Fruit fly (Drosophila melanogaster) whole organism, embryonic: ENCODE results near the gene CG4577.
A peak's percentile ranks its signal among the peaks of the same experiment; 100 is the strongest.

Experiments used
- Aef1 ChIP-seq: fragments of 200-800 bp; sonication (Bioruptor generic); IDR thresholded peaks from 3 replicates; pipeline ENCODE4 v1.3.6; 2022; ENCODE audit warnings: missing biosample characterization, missing genetic modification characterization
- CG10267 ChIP-seq: fragments of 200-800 bp; sonication (Bioruptor generic); optimal IDR thresholded peaks from 2 replicates; lab custom pipeline; 2018; ENCODE audit warnings: missing biosample characterization, mild to moderate bottlenecking, missing genetic modification characterization, moderate library complexity
- CG10366 ChIP-seq: fragments of 200-800 bp; sonication (Bioruptor generic); IDR thresholded peaks from 2 replicates; pipeline ENCODE4 v1.3.6; 2022; ENCODE audit warnings: missing biosample characterization, missing genetic modification characterization
- CG11247 ChIP-seq: fragments of 200-800 bp; sonication (Bioruptor generic); IDR thresholded peaks from 2 replicates; pipeline ENCODE4 v1.3.6; 2022; ENCODE audit warnings: missing biosample characterization, missing genetic modification characterization
- CG13624 ChIP-seq: fragments of 200-800 bp; sonication (Bioruptor generic); optimal IDR thresholded peaks from 2 replicates; lab custom pipeline; 2016; ENCODE audit warnings: missing biosample characterization, missing genetic modification characterization
- CG13894 ChIP-seq: fragments of 200-800 bp; sonication (Bioruptor generic); optimal IDR thresholded peaks from 3 replicates; lab custom pipeline; 2018; ENCODE audit warnings: missing biosample characterization, mild to moderate bottlenecking, missing genetic modification characterization, moderate library complexity
- CG14710 ChIP-seq: fragments of 200-800 bp; sonication (Bioruptor generic); optimal IDR thresholded peaks from 3 replicates; lab custom pipeline; 2019; ENCODE audit warnings: missing biosample characterization, mild to moderate bottlenecking, missing genetic modification characterization, moderate library complexity
- CG15601 ChIP-seq: fragments of 200-800 bp; sonication (Bioruptor generic); optimal IDR thresholded peaks from 3 replicates; lab custom pipeline; 2019; ENCODE audit warnings: missing biosample characterization, mild to moderate bottlenecking, missing genetic modification characterization, moderate library complexity
- CG16863 ChIP-seq: fragments of 200-800 bp; sonication (Bioruptor generic); optimal IDR thresholded peaks from 3 replicates; lab custom pipeline; 2016; ENCODE audit warnings: missing biosample characterization, missing genetic modification characterization
- CG17328 ChIP-seq: fragments of 200-800 bp; sonication (Bioruptor generic); IDR thresholded peaks from 2 replicates; pipeline ENCODE4 v1.3.6; 2022; ENCODE audit warnings: missing biosample characterization, missing genetic modification characterization
- CG34422 ChIP-seq: fragments of 200-800 bp; sonication (Bioruptor generic); IDR thresholded peaks from 3 replicates; pipeline ENCODE4 v1.3.6; 2022; ENCODE audit warnings: missing biosample characterization, missing genetic modification characterization
- CG3847 ChIP-seq: fragments of 200-800 bp; sonication (Bioruptor generic); IDR thresholded peaks from 2 replicates; pipeline ENCODE4 v1.3.6; 2022; ENCODE audit warnings: missing biosample characterization, missing genetic modification characterization
- CG4820 ChIP-seq: fragments of 200-800 bp; sonication (Bioruptor generic); optimal IDR thresholded peaks from 3 replicates; lab custom pipeline; 2016; ENCODE audit warnings: missing biosample characterization, missing genetic modification characterization
- CG5245 ChIP-seq: fragments of 200-800 bp; sonication (Bioruptor generic); optimal IDR thresholded peaks from 3 replicates; lab custom pipeline; 2016; ENCODE audit warnings: missing biosample characterization, missing genetic modification characterization
- CG6654 ChIP-seq: fragments of 200-800 bp; sonication (Bioruptor generic); optimal IDR thresholded peaks from 2 replicates; lab custom pipeline; 2017; ENCODE audit warnings: missing biosample characterization, mild to moderate bottlenecking, missing genetic modification characterization
- CG7839 ChIP-seq: fragments of 200-800 bp; sonication (Bioruptor generic); optimal IDR thresholded peaks from 3 replicates; lab custom pipeline; 2018; ENCODE audit warnings: missing biosample characterization, mild to moderate bottlenecking, missing genetic modification characterization, moderate library complexity
- CG9215 ChIP-seq: fragments of 200-800 bp; sonication (Bioruptor generic); IDR thresholded peaks from 2 replicates; pipeline ENCODE4 v1.3.6; 2022; ENCODE audit warnings: missing biosample characterization, missing genetic modification characterization
- CG9932 ChIP-seq: fragments of 200-800 bp; sonication (Bioruptor generic); IDR thresholded peaks from 2 replicates; pipeline ENCODE4 v1.3.6; 2022; ENCODE audit warnings: missing biosample characterization, missing genetic modification characterization
- CHES-1-like ChIP-seq: fragments of 200-800 bp; sonication (Bioruptor generic); optimal IDR thresholded peaks from 2 replicates; lab custom pipeline; 2016; ENCODE audit warnings: missing biosample characterization, missing genetic modification characterization
- CkIIα-i1 ChIP-seq: fragments of 200-800 bp; sonication (Bioruptor generic); IDR thresholded peaks from 2 replicates; pipeline ENCODE4 v1.3.6; 2022; ENCODE audit warnings: missing biosample characterization, missing genetic modification characterization
- Doc2 ChIP-seq: fragments of 200-800 bp; sonication (Bioruptor generic); IDR thresholded peaks from 2 replicates; pipeline ENCODE4 v1.3.6; 2022; ENCODE audit warnings: missing biosample characterization, missing genetic modification characterization
- E2f2 ChIP-seq: fragments of 200-800 bp; sonication (Bioruptor generic); IDR thresholded peaks from 2 replicates; pipeline ENCODE4 v1.3.6; 2022; ENCODE audit warnings: missing biosample characterization, missing genetic modification characterization
- ERR ChIP-seq: fragments of 200-800 bp; sonication (Bioruptor generic); optimal IDR thresholded peaks from 2 replicates; lab custom pipeline; 2016; ENCODE audit warnings: missing biosample characterization, missing genetic modification characterization
- Ets97D ChIP-seq: fragments of 200-800 bp; sonication (Bioruptor generic); optimal IDR thresholded peaks from 3 replicates; lab custom pipeline; 2016; ENCODE audit warnings: missing biosample characterization, missing genetic modification characterization
- HLH4C ChIP-seq: fragments of 200-800 bp; sonication (Bioruptor generic); IDR thresholded peaks from 3 replicates; pipeline ENCODE4 v1.3.6; 2022; ENCODE audit warnings: missing biosample characterization, missing genetic modification characterization; ENCODE audit not compliant: partially characterized antibody
- Hr51 ChIP-seq, 2 experiments: fragments of 200-800 bp; sonication (Bioruptor generic); optimal IDR thresholded peaks; 2 replicates in 1 of 2; 3 replicates in 1 of 2; lab custom pipeline; 2016 to 2018; ENCODE audit warnings: missing biosample characterization in 2 of 2, missing genetic modification characterization in 2 of 2, mild to moderate bottlenecking in 1 of 2, moderate library complexity in 1 of 2
- MBD-R2 ChIP-seq: fragments of 200-800 bp; sonication (Bioruptor generic); IDR thresholded peaks from 2 replicates; pipeline ENCODE4 v1.3.6; 2022; ENCODE audit warnings: missing biosample characterization, missing genetic modification characterization
- Opbp ChIP-seq: fragments of 200-800 bp; sonication (Bioruptor generic); IDR thresholded peaks from 3 replicates; pipeline ENCODE4 v1.3.6; 2022; ENCODE audit warnings: missing biosample characterization, missing genetic modification characterization; ENCODE audit not compliant: partially characterized antibody
- Pdp1 ChIP-seq, 2 experiments: fragments of 200-800 bp; sonication (Bioruptor generic); optimal IDR thresholded peaks; 3 replicates each; lab custom pipeline; 2016; ENCODE audit warnings: missing biosample characterization in 2 of 2, missing genetic modification characterization in 2 of 2, mild to moderate bottlenecking in 1 of 2, moderate library complexity in 1 of 2
- Rfx ChIP-seq: fragments of 200-800 bp; sonication (Bioruptor generic); IDR thresholded peaks from 2 replicates; pipeline ENCODE4 v1.3.6; 2022; ENCODE audit warnings: missing biosample characterization, missing genetic modification characterization
- Scr ChIP-seq: fragments of 200-800 bp; sonication (Bioruptor generic); IDR thresholded peaks from 2 replicates; pipeline ENCODE4 v1.3.6; 2022; ENCODE audit warnings: missing biosample characterization, missing genetic modification characterization; ENCODE audit not compliant: partially characterized antibody
- Sry-β ChIP-seq: fragments of 200-800 bp; sonication (Bioruptor generic); optimal IDR thresholded peaks from 2 replicates; lab custom pipeline; 2018; ENCODE audit warnings: missing biosample characterization, mild to moderate bottlenecking, missing genetic modification characterization, moderate library complexity
- Sry-δ ChIP-seq: fragments of 200-800 bp; sonication (Bioruptor generic); optimal IDR thresholded peaks from 2 replicates; lab custom pipeline; 2016; ENCODE audit warnings: missing biosample characterization, missing genetic modification characterization
- amos ChIP-seq: fragments of 200-800 bp; sonication (Bioruptor generic); IDR thresholded peaks from 2 replicates; pipeline ENCODE4 v1.3.6; 2022; ENCODE audit warnings: missing biosample characterization, missing genetic modification characterization; ENCODE audit not compliant: partially characterized antibody
- az2 ChIP-seq: fragments of 200-800 bp; sonication (Bioruptor generic); optimal IDR thresholded peaks from 3 replicates; lab custom pipeline; 2016; ENCODE audit warnings: missing biosample characterization, missing genetic modification characterization
- bowl ChIP-seq: fragments of 200-800 bp; sonication (Bioruptor generic); IDR thresholded peaks from 2 replicates; pipeline ENCODE4 v1.3.6; 2022; ENCODE audit warnings: missing biosample characterization, missing genetic modification characterization
- cas ChIP-seq: fragments of 200-800 bp; sonication (Bioruptor generic); IDR thresholded peaks from 2 replicates; pipeline ENCODE4 v1.3.6; 2022; ENCODE audit warnings: missing biosample characterization, missing genetic modification characterization
- chif ChIP-seq, 2 experiments: fragments of 200-800 bp; sonication (Bioruptor generic); optimal IDR thresholded peaks; 3 replicates each; lab custom pipeline; 2016; ENCODE audit warnings: missing biosample characterization in 2 of 2, missing genetic modification characterization in 2 of 2
- crc ChIP-seq: fragments of 200-800 bp; sonication (Bioruptor generic); optimal IDR thresholded peaks from 2 replicates; lab custom pipeline; 2016; ENCODE audit warnings: missing biosample characterization, missing genetic modification characterization
- dmrt11E ChIP-seq: fragments of 200-800 bp; sonication (Bioruptor generic); optimal IDR thresholded peaks from 3 replicates; lab custom pipeline; 2018; ENCODE audit warnings: missing biosample characterization, mild to moderate bottlenecking, missing genetic modification characterization, moderate library complexity
- fru ChIP-seq: fragments of >200 bp; optimal IDR thresholded peaks from 2 replicates; lab custom pipeline; 2017
- inv ChIP-seq: fragments of 200-800 bp; sonication (Bioruptor generic); IDR thresholded peaks from 2 replicates; pipeline ENCODE4 v1.3.6; 2022; ENCODE audit warnings: missing biosample characterization, missing genetic modification characterization; ENCODE audit not compliant: partially characterized antibody
- pan ChIP-seq, 4 experiments: fragments of >200 bp in 3 of 4; fragments of 200-800 bp in 1 of 4; sonication (Bioruptor generic) in 1 of 4; optimal IDR thresholded peaks in 3 of 4; IDR thresholded peaks in 1 of 4; 2 replicates each; pipeline versions ENCODE4 v1.3.6 to Lab custom; 2017 to 2022; ENCODE audit warnings: missing biosample characterization in 2 of 4, missing genetic modification characterization in 2 of 4, mixed read lengths in 1 of 4
- row ChIP-seq: fragments of 200-800 bp; sonication (Bioruptor generic); IDR thresholded peaks from 3 replicates; pipeline ENCODE4 v1.3.6; 2022; ENCODE audit warnings: missing biosample characterization, missing genetic modification characterization
- so ChIP-seq: fragments of 200-800 bp; sonication (Bioruptor generic); IDR thresholded peaks from 3 replicates; pipeline ENCODE4 v1.3.6; 2022; ENCODE audit warnings: missing biosample characterization, missing genetic modification characterization
- tin ChIP-seq: fragments of 200-800 bp; sonication (Bioruptor generic); optimal IDR thresholded peaks from 3 replicates; lab custom pipeline; 2016; ENCODE audit warnings: missing biosample characterization, missing genetic modification characterization
- tll ChIP-seq, 2 experiments: fragments of 200-800 bp in 1 of 2; fragments of >200 bp in 1 of 2; sonication (Bioruptor generic) in 1 of 2; optimal IDR thresholded peaks; 2 replicates each; lab custom pipeline; 2017 to 2019; ENCODE audit warnings: missing biosample characterization in 2 of 2, missing genetic modification characterization in 2 of 2, mild to moderate bottlenecking in 1 of 2, moderate library complexity in 1 of 2
- tna ChIP-seq: fragments of 200-800 bp; sonication (Bioruptor generic); IDR thresholded peaks from 2 replicates; pipeline ENCODE4 v1.3.6; 2022; ENCODE audit warnings: missing biosample characterization, missing genetic modification characterization; ENCODE audit not compliant: partially characterized antibody
- zfh2 ChIP-seq: fragments of 200-800 bp; sonication (Bioruptor generic); optimal IDR thresholded peaks from 2 replicates; lab custom pipeline; 2016; ENCODE audit warnings: missing biosample characterization, missing genetic modification characterization

Gene CG4577

dm6 chr2L:1150554-1150953 is 16.1 kb downstream of the CG4577 start, which contains the start of the genes Tfb4 and Vps29 (continued):
- TF ChIP-seq CG4820 = peak; percentile 21
- no peak for TF ChIP-seq tll (GFP tag; optimal IDR thresholded peaks at IDR 0.05; lab: Kevin White, UChicago)
- peak; percentile 9 for TF ChIP-seq ERR (GFP tag; lab: Kevin White, UChicago)
- TF ChIP-seq CG17328 = peak; percentile 33; the same call in 1 of the 2 replicates
- TF ChIP-seq CG11247 = 0 out of 2 replicates have a peak, but pooled peaks have one; percentile 17
- peak; percentile 94 for TF ChIP-seq Opbp (GFP tag; lab: Robert Waterston, UW)
- peak; percentile 65 for TF ChIP-seq row (GFP tag; lab: Robert Waterston, UW)
- TF ChIP-seq tin = peak; percentile 67
- no peak for TF ChIP-seq CG6654 (GFP tag; lab: Kevin White, UChicago)
- no peak for TF ChIP-seq Sry-β (GFP tag; lab: Kevin White, UChicago)
- peak; percentile 98 for TF ChIP-seq HLH4C (GFP tag; lab: Robert Waterston, UW)
- TF ChIP-seq CG13624 (GFP tag; lab: Kevin White, UChicago) = peak; percentile 63
- TF ChIP-seq dmrt11E (tag; lab: Kevin White, UChicago) = peak; percentile 11
- TF ChIP-seq crc (GFP tag; lab: Kevin White, UChicago) = peak; percentile 7
- peak; percentile 97 for TF ChIP-seq MBD-R2
- peak; percentile 81 for TF ChIP-seq Rfx (GFP tag; lab: Robert Waterston, UW)
- peak; percentile 87 for TF ChIP-seq CG9932 (GFP tag; lab: Robert Waterston, UW)
- TF ChIP-seq CG7839 (tag; lab: Kevin White, UChicago) = no peak
- 0 out of 2 replicates have a peak, but pooled peaks have one; percentile 35 for TF ChIP-seq CG9215 (GFP tag; lab: Robert Waterston, UW)
- TF ChIP-seq inv (GFP tag; lab: Robert Waterston, UW) = peak; percentile 68
- TF ChIP-seq pan (optimal IDR thresholded peaks at IDR 0.05; lab: Kevin White, UChicago) = no peak
- TF ChIP-seq pan (GFP tag; optimal IDR thresholded peaks at IDR 0.05 in 1 of 2, IDR thresholded peaks at IDR 0.05 in 1 of 2) = peak in 1 of 2 experiments; percentile 52
- TF ChIP-seq CG15601 = peak; percentile 11
- peak; percentile 12 for TF ChIP-seq CG16863 (GFP tag; lab: Kevin White, UChicago)
- TF ChIP-seq CkIIα-i1 (GFP tag; lab: Robert Waterston, UW) = no peak
- peak; percentile 33 for TF ChIP-seq CG10267 (tag; lab: Kevin White, UChicago)
- TF ChIP-seq so = no peak
- TF ChIP-seq Aef1 (GFP tag; lab: Robert Waterston, UW) = peak; percentile 24; the same call in 1 of the 3 replicates
- TF ChIP-seq CG3847 (GFP tag; lab: Robert Waterston, UW) = 0 out of 2 replicates have a peak, but pooled peaks have one; percentile 47
- TF ChIP-seq CG34422 (GFP tag; lab: Robert Waterston, UW) = peak; percentile 68; the same call in 1 of the 3 replicates
- peak; percentile 84 for TF ChIP-seq zfh2 (GFP tag; lab: Kevin White, UChicago)
- TF ChIP-seq CG10366 (GFP tag; lab: Robert Waterston, UW) = peak; percentile 41; the same call in 1 of the 2 replicates
- TF ChIP-seq tna = peak; percentile 96
- peak; percentile 52 for TF ChIP-seq CG14710 (tag; lab: Kevin White, UChicago)
- peak; percentile 40 for TF ChIP-seq Ets97D (GFP tag; lab: Kevin White, UChicago)
- 0 out of 2 replicates have a peak, but pooled peaks have one; percentile 15 for TF ChIP-seq cas (GFP tag; lab: Robert Waterston, UW)
- TF ChIP-seq Hr51 (GFP tag; optimal IDR thresholded peaks at IDR 0.05; lab: Kevin White, UChicago) = no peak
- no peak for TF ChIP-seq CG13894 (tag; lab: Kevin White, UChicago)
- no peak for TF ChIP-seq fru (lab: Kevin White, UChicago)
- TF ChIP-seq CHES-1-like (GFP tag; lab: Kevin White, UChicago) = peak; percentile 65
- TF ChIP-seq bowl (GFP tag; lab: Robert Waterston, UW) = peak; percentile 16; the same call in 1 of the 2 replicates
- peak; percentile 80 for TF ChIP-seq Scr
- no peak for TF ChIP-seq Doc2
- peak in 1 of 2 experiments; percentile 17 for TF ChIP-seq chif (GFP tag; optimal IDR thresholded peaks at IDR 0.05; lab: Kevin White, UChicago)
- peak; percentile 94 for TF ChIP-seq Sry-δ (GFP tag; lab: Kevin White, UChicago)
- TF ChIP-seq E2f2 = peak; percentile 76
- TF ChIP-seq az2 (GFP tag; lab: Kevin White, UChicago) = peak; percentile 26
- TF ChIP-seq amos (GFP tag; lab: Robert Waterston, UW) = peak; percentile 87
- TF ChIP-seq Pdp1 (GFP tag; optimal IDR thresholded peaks at IDR 0.05; lab: Kevin White, UChicago) = peak; percentile 53 to 58
- TF ChIP-seq CG5245 = peak; percentile 5
